Fruit fly (Drosophila melanogaster) whole organism, embryonic: ENCODE data around the gene Cyp6d4.

Source experiments
- CG10431 ChIP-seq: fragments of 200-800 bp; sonication (Bioruptor generic); optimal IDR thresholded peaks from 3 replicates; lab custom pipeline; 2018; ENCODE audit warnings: missing biosample characterization, mild to moderate bottlenecking, missing genetic modification characterization
- D ChIP-seq, 2 experiments: fragments of 200-800 bp in 1 of 2; fragments of >200 bp in 1 of 2; sonication (Bioruptor generic) in 1 of 2; optimal IDR thresholded peaks; 2 replicates in 1 of 2; 3 replicates in 1 of 2; lab custom pipeline; 2017; ENCODE audit warnings: mild to moderate bottlenecking in 1 of 2, missing biosample characterization in 1 of 2, missing genetic modification characterization in 1 of 2, missing genetic modification reagents in 1 of 2
- D19B ChIP-seq: fragments of 200-800 bp; sonication (Bioruptor generic); optimal IDR thresholded peaks from 2 replicates; lab custom pipeline; 2017; ENCODE audit warnings: missing biosample characterization, mild to moderate bottlenecking, missing genetic modification characterization
- Hmx ChIP-seq: fragments of 200-800 bp; sonication (Bioruptor generic); optimal IDR thresholded peaks from 2 replicates; lab custom pipeline; 2016; ENCODE audit warnings: missing biosample characterization, missing genetic modification characterization
- Sox102F ChIP-seq: fragments of 200-800 bp; sonication (Bioruptor generic); optimal IDR thresholded peaks from 2 replicates; lab custom pipeline; 2018; ENCODE audit warnings: missing biosample characterization, mild to moderate bottlenecking, missing genetic modification characterization, moderate library complexity
- cato ChIP-seq: fragments of 200-800 bp; sonication (Bioruptor generic); optimal IDR thresholded peaks from 2 replicates; lab custom pipeline; 2016; ENCODE audit warnings: missing biosample characterization, missing genetic modification characterization, borderline replicate concordance
- dpn ChIP-seq, 2 experiments: fragments of 200-800 bp; sonication (Bioruptor generic); optimal IDR thresholded peaks; 3 replicates each; lab custom pipeline; 2016; ENCODE audit warnings: missing biosample characterization in 2 of 2, missing genetic modification characterization in 2 of 2
- kah ChIP-seq: fragments of 200-800 bp; sonication (Bioruptor generic); optimal IDR thresholded peaks from 2 replicates; lab custom pipeline; 2018; ENCODE audit warnings: missing biosample characterization, mild to moderate bottlenecking, missing genetic modification characterization

DNA sequence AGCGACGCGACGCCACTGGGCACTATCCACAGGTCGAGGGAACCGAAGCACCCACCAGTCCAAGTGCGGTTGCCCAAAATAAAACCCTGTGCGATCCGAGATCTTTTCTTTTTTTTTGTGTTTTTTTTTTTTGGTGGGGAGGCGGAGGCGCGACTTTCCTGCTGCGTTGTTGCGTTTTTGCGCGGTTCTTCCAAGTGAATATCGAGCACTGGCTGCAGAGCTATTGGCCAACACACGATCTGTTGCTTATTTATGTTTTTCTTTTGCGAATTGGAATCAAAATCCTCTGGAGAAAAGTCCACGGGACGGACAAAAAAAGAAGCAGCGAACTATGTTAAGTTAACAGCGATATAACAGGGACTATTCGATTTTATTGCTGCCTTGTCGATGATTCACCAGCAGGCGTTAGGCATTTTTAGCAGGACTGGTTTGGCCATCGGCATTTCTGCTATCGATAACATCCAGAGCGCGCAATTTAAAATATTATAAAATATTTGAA lies 22.7 kb downstream of the Cyp6d4 start, which contains the start of gene wge:
- TF ChIP-seq kah (GFP tag; lab: Kevin White, UChicago), result no peak
- TF ChIP-seq dpn (GFP tag; optimal IDR thresholded peaks at IDR 0.05; lab: Kevin White, UChicago), result no peak
- TF ChIP-seq Sox102F (GFP tag; lab: Kevin White, UChicago), result no peak
- no peak for TF ChIP-seq D (optimal IDR thresholded peaks at IDR 0.05; lab: Kevin White, UChicago)
- TF ChIP-seq D (GFP tag; optimal IDR thresholded peaks at IDR 0.05; lab: Kevin White, UChicago), result no peak
- TF ChIP-seq CG10431 (GFP tag; lab: Kevin White, UChicago), result no peak
- TF ChIP-seq D19B (GFP tag; lab: Kevin White, UChicago), result no peak
- no peak for TF ChIP-seq cato (GFP tag; lab: Kevin White, UChicago)
- TF ChIP-seq Hmx (GFP tag; lab: Kevin White, UChicago), result no peak
